Fruit fly (Drosophila melanogaster): Measurements from ENCODE around the gene Mat89Ba.

The Mat89Ba gene

DNA sequence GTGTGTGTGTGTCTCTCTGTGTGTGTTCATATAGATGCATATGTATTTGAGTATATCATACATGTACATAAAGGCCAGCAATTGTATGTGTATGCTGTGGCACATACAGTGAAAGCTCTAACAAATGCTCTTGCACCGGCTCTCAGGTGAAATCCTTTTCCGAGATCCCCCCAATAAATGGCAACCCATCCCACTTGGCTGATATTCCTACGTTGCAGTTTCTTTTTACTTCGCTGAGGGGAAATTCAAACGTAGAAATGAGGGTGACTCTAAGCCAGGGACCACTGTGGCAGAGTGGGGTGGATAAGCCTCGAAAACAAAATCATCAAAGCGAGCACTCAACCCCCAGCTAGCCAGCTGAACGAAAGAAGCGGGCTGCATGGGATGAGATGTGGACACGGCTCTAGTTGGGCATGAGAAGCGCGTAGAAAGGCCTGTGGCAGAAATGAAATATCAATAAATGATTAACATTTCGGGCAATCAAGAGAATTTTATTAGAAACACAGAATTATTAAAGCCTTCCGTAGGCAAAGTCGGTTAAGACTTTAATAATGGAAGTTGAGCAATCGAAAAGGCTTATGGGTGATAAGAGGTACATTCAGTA, 49.8 kb downstream of the Mat89Ba start (continued):
- TF ChIP-seq tna (GFP tag; IDR thresholded peaks at IDR 0.05; ENCODE audit: partially characterized antibody) (peak; percentile 63; the same call in 1 of the 2 replicates), Myb (GFP tag; optimal IDR thresholded peaks at IDR 0.05) (peak; percentile 95), croc (GFP tag; conservative IDR thresholded peaks at IDR 0.05) (peak; percentile 99), CG2875 (GFP tag; optimal IDR thresholded peaks at IDR 0.05) (peak; percentile 99), bab2 (GFP tag; optimal IDR thresholded peaks at IDR 0.05) (peak; percentile 99), BEAF-32 (GFP tag; optimal IDR thresholded peaks at IDR 0.05) (peak; percentile 20), Spps (tag; optimal IDR thresholded peaks at IDR 0.05) (peak; percentile 96), CG15514 (GFP tag; optimal IDR thresholded peaks at IDR 0.05) (peak; percentile 96), Tbp (GFP tag; optimal IDR thresholded peaks at IDR 0.05) (no peak), unc-4 (GFP tag; IDR thresholded peaks at IDR 0.05; ENCODE audit: partially characterized antibody) (no peak), sug (tag; optimal IDR thresholded peaks at IDR 0.05) (peak; percentile 96), gfzf (GFP tag; optimal IDR thresholded peaks at IDR 0.05) (peak; percentile 49), CG10267 (tag; optimal IDR thresholded peaks at IDR 0.05) (peak; percentile 93), CG2199 (GFP tag; IDR thresholded peaks at IDR 0.05) (peak; percentile 100), ken (GFP tag; IDR thresholded peaks at IDR 0.05) (peak; percentile 100), gem (tag; optimal IDR thresholded peaks at IDR 0.05) (peak; percentile 99), oc (tag; optimal IDR thresholded peaks at IDR 0.05) (peak; percentile 100), CG1529 (GFP tag; optimal IDR thresholded peaks at IDR 0.05) (peak; percentile 99), tio (GFP tag; optimal IDR thresholded peaks at IDR 0.05) (peak; percentile 97), Dll (GFP tag; IDR thresholded peaks at IDR 0.05; ENCODE audit: partially characterized antibody) (0 out of 4 replicates have a peak, but pooled peaks have one; percentile 36), CG3995 (GFP tag; optimal IDR thresholded peaks at IDR 0.05) (peak; percentile 86), CG9609 (GFP tag; optimal IDR thresholded peaks at IDR 0.05) (peak; percentile 99), bowl (GFP tag; IDR thresholded peaks at IDR 0.05) (peak; percentile 99), Kr (GFP tag; optimal IDR thresholded peaks at IDR 0.05) (peak; percentile 61), CG2116 (GFP tag; optimal IDR thresholded peaks at IDR 0.05) (peak; percentile 85), chif (GFP tag; optimal IDR thresholded peaks at IDR 0.05) (peak; percentile 99 to 100), HLH4C (GFP tag; IDR thresholded peaks at IDR 0.05; ENCODE audit: partially characterized antibody) (no peak; the same call in 1 of the 3 replicates), Hr39 (optimal IDR thresholded peaks at IDR 0.05) (no peak), Med (GFP tag) (peak; percentile 100), CG6254 (GFP tag; optimal IDR thresholded peaks at IDR 0.05) (peak; percentile 97), z (GFP tag; IDR thresholded peaks at IDR 0.05) (peak; percentile 88), gro (GFP tag; optimal IDR thresholded peaks at IDR 0.05) (peak; percentile 100), CG30020 (tag; optimal IDR thresholded peaks at IDR 0.05) (peak; percentile 75), CG32772 (GFP tag; IDR thresholded peaks at IDR 0.05) (peak; percentile 100), Atf6 (GFP tag; IDR thresholded peaks at IDR 0.05) (peak; percentile 99), CG1024 (GFP tag; IDR thresholded peaks at IDR 0.05) (peak; percentile 98), chn (GFP tag; optimal IDR thresholded peaks at IDR 0.05) (peak; percentile 100), CG12391 (tag; optimal IDR thresholded peaks at IDR 0.05) (peak; percentile 98), kay (GFP tag; optimal IDR thresholded peaks at IDR 0.05) (peak; percentile 99), inv (GFP tag; IDR thresholded peaks at IDR 0.05; ENCODE audit: partially characterized antibody) (no peak), Poxn (GFP tag; IDR thresholded peaks at IDR 0.05) (peak; percentile 96), Hr78 (GFP tag; optimal IDR thresholded peaks at IDR 0.05) (peak in 1 of 2 experiments; percentile 92), bbx (GFP tag; IDR thresholded peaks at IDR 0.05; ENCODE audit: partially characterized antibody) (peak; percentile 62; the same call in 1 of the 2 replicates), Fer2 (tag; optimal IDR thresholded peaks at IDR 0.05) (peak; percentile 97), az2 (GFP tag; optimal IDR thresholded peaks at IDR 0.05) (peak; percentile 99), bcd (GFP tag; optimal IDR thresholded peaks at IDR 0.05) (peak; percentile 98), CG3407 (GFP tag; optimal IDR thresholded peaks at IDR 0.05) (peak; percentile 98), CG10431 (GFP tag; optimal IDR thresholded peaks at IDR 0.05) (peak; percentile 95), Sry-δ (GFP tag; optimal IDR thresholded peaks at IDR 0.05) (peak; percentile 87)
